Fruit fly (Drosophila melanogaster) whole organism, embryonic: ENCODE measurements around the gene CG10035.

Experiments
- Aef1 ChIP-seq: fragments of 200-800 bp; sonication (Bioruptor generic); IDR thresholded peaks from 3 replicates; pipeline ENCODE4 v1.3.6; 2022; ENCODE audit warnings: missing biosample characterization, missing genetic modification characterization
- CG10321 ChIP-seq: fragments of 200-800 bp; sonication (Bioruptor generic); IDR thresholded peaks from 2 replicates; pipeline ENCODE4 v1.3.6; 2022; ENCODE audit warnings: missing biosample characterization, missing genetic modification characterization
- CG10565 ChIP-seq: fragments of 200-800 bp; sonication (Bioruptor generic); optimal IDR thresholded peaks from 3 replicates; lab custom pipeline; 2016; ENCODE audit warnings: missing biosample characterization, mild to moderate bottlenecking, missing genetic modification characterization
- CG11456 ChIP-seq: fragments of 200-800 bp; sonication (Bioruptor generic); IDR thresholded peaks from 3 replicates; pipeline ENCODE4 v1.3.6; 2022; ENCODE audit warnings: missing biosample characterization, missing genetic modification characterization
- CG12104 ChIP-seq: fragments of 200-800 bp; sonication (Bioruptor generic); optimal IDR thresholded peaks from 3 replicates; lab custom pipeline; 2016; ENCODE audit warnings: missing biosample characterization, missing genetic modification characterization
- CG12236 ChIP-seq: fragments of 200-800 bp; sonication (Bioruptor generic); optimal IDR thresholded peaks from 2 replicates; lab custom pipeline; 2016; ENCODE audit warnings: missing biosample characterization, missing genetic modification characterization
- CG12769 ChIP-seq: fragments of 200-800 bp; sonication (Bioruptor generic); optimal IDR thresholded peaks from 2 replicates; lab custom pipeline; 2019; ENCODE audit warnings: missing biosample characterization, mild to moderate bottlenecking, missing genetic modification characterization, moderate library complexity
- CG13123 ChIP-seq: fragments of 200-800 bp; sonication (Bioruptor generic); optimal IDR thresholded peaks from 2 replicates; lab custom pipeline; 2016; ENCODE audit warnings: missing biosample characterization, missing genetic modification characterization
- CG13775 ChIP-seq: fragments of 200-800 bp; sonication (Bioruptor generic); optimal IDR thresholded peaks from 3 replicates; lab custom pipeline; 2017; ENCODE audit warnings: missing biosample characterization, mild to moderate bottlenecking, missing genetic modification characterization
- CG1529 ChIP-seq: fragments of 200-800 bp; sonication (Bioruptor generic); optimal IDR thresholded peaks from 3 replicates; lab custom pipeline; 2018; ENCODE audit warnings: missing biosample characterization, missing genetic modification characterization
- CG1603 ChIP-seq: fragments of 200-800 bp; sonication (Bioruptor generic); optimal IDR thresholded peaks from 2 replicates; lab custom pipeline; 2019; ENCODE audit warnings: missing biosample characterization, mild to moderate bottlenecking, missing genetic modification characterization, moderate library complexity
- CG17359 ChIP-seq: fragments of 200-800 bp; sonication (Bioruptor generic); optimal IDR thresholded peaks from 3 replicates; lab custom pipeline; 2018; ENCODE audit warnings: missing biosample characterization, mild to moderate bottlenecking, missing genetic modification characterization, moderate library complexity
- CG17385 ChIP-seq: fragments of 200-800 bp; sonication (Bioruptor generic); optimal IDR thresholded peaks from 3 replicates; lab custom pipeline; 2018; ENCODE audit warnings: missing biosample characterization, mild to moderate bottlenecking, missing genetic modification characterization
- CG1792 ChIP-seq: fragments of 200-800 bp; sonication (Bioruptor generic); optimal IDR thresholded peaks from 2 replicates; lab custom pipeline; 2016; ENCODE audit warnings: missing biosample characterization, missing genetic modification characterization
- CG18476 ChIP-seq: fragments of 200-800 bp; sonication (Bioruptor generic); optimal IDR thresholded peaks from 2 replicates; lab custom pipeline; 2016; ENCODE audit warnings: missing biosample characterization, mild to moderate bottlenecking, missing genetic modification characterization
- CG18599 ChIP-seq: fragments of 200-800 bp; sonication (Bioruptor generic); optimal IDR thresholded peaks from 3 replicates; lab custom pipeline; 2017; ENCODE audit warnings: missing biosample characterization, missing genetic modification characterization, mild to moderate bottlenecking, moderate library complexity, missing genetic modification reagents
- CG18619 ChIP-seq: fragments of 200-800 bp; sonication (Bioruptor generic); optimal IDR thresholded peaks from 3 replicates; lab custom pipeline; 2017; ENCODE audit warnings: missing biosample characterization, mild to moderate bottlenecking, missing genetic modification characterization
- CG2875 ChIP-seq: fragments of 200-800 bp; sonication (Bioruptor generic); optimal IDR thresholded peaks from 2 replicates; lab custom pipeline; 2017; ENCODE audit warnings: missing biosample characterization, mild to moderate bottlenecking, missing genetic modification characterization, missing genetic modification reagents
- CG3163 ChIP-seq: fragments of 200-800 bp; sonication (Bioruptor generic); optimal IDR thresholded peaks from 3 replicates; lab custom pipeline; 2016; ENCODE audit warnings: missing biosample characterization, missing genetic modification characterization
- CG3281 ChIP-seq: fragments of 200-800 bp; sonication (Bioruptor generic); optimal IDR thresholded peaks from 3 replicates; lab custom pipeline; 2017; ENCODE audit warnings: missing biosample characterization, mild to moderate bottlenecking, missing genetic modification characterization
- CG3838 ChIP-seq: fragments of 200-800 bp; sonication (Bioruptor generic); optimal IDR thresholded peaks from 3 replicates; lab custom pipeline; 2016; ENCODE audit warnings: missing biosample characterization, missing genetic modification characterization
- CG6175 ChIP-seq: fragments of 200-800 bp; sonication (Bioruptor generic); IDR thresholded peaks from 3 replicates; pipeline ENCODE4 v1.3.6; 2022; ENCODE audit warnings: missing biosample characterization, missing genetic modification characterization
- CG6765 ChIP-seq: fragments of 200-800 bp; sonication (Bioruptor generic); optimal IDR thresholded peaks from 3 replicates; lab custom pipeline; 2017; ENCODE audit warnings: missing biosample characterization, mild to moderate bottlenecking, missing genetic modification characterization
- CG6854 ChIP-seq: fragments of 200-800 bp; sonication (Bioruptor generic); optimal IDR thresholded peaks from 3 replicates; lab custom pipeline; 2017; ENCODE audit warnings: missing biosample characterization, mild to moderate bottlenecking, missing genetic modification characterization
- CG7786 ChIP-seq: fragments of 200-800 bp; sonication (Bioruptor generic); optimal IDR thresholded peaks from 2 replicates; lab custom pipeline; 2016; ENCODE audit warnings: missing biosample characterization, missing genetic modification characterization
- Dref ChIP-seq: fragments of 200-800 bp; sonication (Bioruptor generic); IDR thresholded peaks from 2 replicates; pipeline ENCODE4 v1.3.6; 2022; ENCODE audit warnings: missing biosample characterization, missing genetic modification characterization
- Fer1 ChIP-seq: fragments of 200-800 bp; sonication (Bioruptor generic); optimal IDR thresholded peaks from 2 replicates; lab custom pipeline; 2017; ENCODE audit warnings: missing biosample characterization, mild to moderate bottlenecking, missing genetic modification characterization
- Hey ChIP-seq: fragments of 200-800 bp; sonication (Bioruptor generic); optimal IDR thresholded peaks from 3 replicates; lab custom pipeline; 2018; ENCODE audit warnings: missing biosample characterization, mild to moderate bottlenecking, missing genetic modification characterization
- Lhr ChIP-seq: fragments of 200-800 bp; sonication (Bioruptor generic); optimal IDR thresholded peaks from 3 replicates; lab custom pipeline; 2017; ENCODE audit warnings: mild to moderate bottlenecking, missing biosample characterization, missing genetic modification reagents, missing genetic modification characterization
- NC2α ChIP-seq: fragments of 200-800 bp; sonication (Bioruptor generic); optimal IDR thresholded peaks from 2 replicates; lab custom pipeline; 2016; ENCODE audit warnings: missing biosample characterization, missing genetic modification characterization
- NfI ChIP-seq: fragments of 200-800 bp; sonication (Bioruptor generic); optimal IDR thresholded peaks from 3 replicates; lab custom pipeline; 2018; ENCODE audit warnings: missing biosample characterization, mild to moderate bottlenecking, missing genetic modification characterization, moderate library complexity
- Rx ChIP-seq: fragments of 200-800 bp; sonication (Bioruptor generic); IDR thresholded peaks from 2 replicates; pipeline ENCODE4 v1.3.6; 2022; ENCODE audit warnings: missing biosample characterization, missing genetic modification characterization
- Usf ChIP-seq: fragments of 200-800 bp; sonication (Bioruptor generic); optimal IDR thresholded peaks from 2 replicates; lab custom pipeline; 2017; ENCODE audit warnings: missing genotype, missing biosample characterization, missing genetic modification characterization
- ab ChIP-seq: fragments of 200-800 bp; sonication (Bioruptor generic); optimal IDR thresholded peaks from 2 replicates; lab custom pipeline; 2016; ENCODE audit warnings: missing biosample characterization, missing genetic modification characterization
- cwo ChIP-seq: fragments of 200-800 bp; sonication (Bioruptor generic); optimal IDR thresholded peaks from 3 replicates; lab custom pipeline; 2017; ENCODE audit warnings: missing biosample characterization, missing genetic modification characterization, mild to moderate bottlenecking, moderate library complexity, missing genetic modification reagents
- ewg ChIP-seq: fragments of 200-800 bp; sonication (Bioruptor generic); optimal IDR thresholded peaks from 3 replicates; lab custom pipeline; 2017; ENCODE audit warnings: mild to moderate bottlenecking, missing biosample characterization, missing genetic modification reagents, missing genetic modification characterization
- gfzf ChIP-seq: fragments of 200-800 bp; sonication (Bioruptor generic); optimal IDR thresholded peaks from 2 replicates; lab custom pipeline; 2016; ENCODE audit warnings: missing biosample characterization, mild to moderate bottlenecking, missing genetic modification characterization, moderate library complexity
- ken ChIP-seq: fragments of 200-800 bp; sonication (Bioruptor generic); IDR thresholded peaks from 3 replicates; pipeline ENCODE4 v1.3.6; 2022; ENCODE audit warnings: missing biosample characterization, missing genetic modification characterization
- nerfin-1 ChIP-seq: fragments of 200-800 bp; sonication (Bioruptor generic); optimal IDR thresholded peaks from 3 replicates; lab custom pipeline; 2019; ENCODE audit warnings: missing biosample characterization, mild to moderate bottlenecking, missing genetic modification characterization, moderate library complexity
- odd ChIP-seq: fragments of 200-800 bp; sonication (Bioruptor generic); optimal IDR thresholded peaks from 2 replicates; lab custom pipeline; 2017; ENCODE audit warnings: missing biosample characterization, mild to moderate bottlenecking, missing genetic modification characterization
- p53 ChIP-seq: fragments of 200-800 bp; sonication (Bioruptor generic); optimal IDR thresholded peaks from 2 replicates; lab custom pipeline; 2016; ENCODE audit warnings: missing biosample characterization, missing genetic modification characterization
- pzg ChIP-seq: fragments of 200-800 bp; sonication (Bioruptor generic); optimal IDR thresholded peaks from 3 replicates; lab custom pipeline; 2018; ENCODE audit warnings: missing biosample characterization, mild to moderate bottlenecking, missing genetic modification characterization, moderate library complexity
- sd ChIP-seq: fragments of 200-800 bp; sonication (Bioruptor generic); optimal IDR thresholded peaks from 3 replicates; lab custom pipeline; 2018; ENCODE audit warnings: missing biosample characterization, mild to moderate bottlenecking, missing genetic modification characterization, moderate library complexity
- sima ChIP-seq: fragments of 200-800 bp; sonication (Bioruptor generic); optimal IDR thresholded peaks from 2 replicates; lab custom pipeline; 2016; ENCODE audit warnings: missing biosample characterization, missing genetic modification characterization
- stc ChIP-seq: fragments of 200-800 bp; sonication (Bioruptor generic); IDR thresholded peaks from 2 replicates; pipeline ENCODE4 v1.3.6; 2022; ENCODE audit warnings: missing biosample characterization, missing genetic modification characterization
- stwl ChIP-seq: fragments of 200-800 bp; sonication (Bioruptor generic); optimal IDR thresholded peaks from 3 replicates; lab custom pipeline; 2018; ENCODE audit warnings: missing biosample characterization, mild to moderate bottlenecking, missing genetic modification characterization, moderate library complexity
- tna ChIP-seq: fragments of 200-800 bp; sonication (Bioruptor generic); IDR thresholded peaks from 2 replicates; pipeline ENCODE4 v1.3.6; 2022; ENCODE audit warnings: missing biosample characterization, missing genetic modification characterization; ENCODE audit not compliant: partially characterized antibody
- trh ChIP-seq: fragments of 200-800 bp; sonication (Bioruptor generic); optimal IDR thresholded peaks from 2 replicates; lab custom pipeline; 2016; ENCODE audit warnings: missing biosample characterization, missing genetic modification characterization
- vnd ChIP-seq: fragments of 200-800 bp; sonication (Bioruptor generic); IDR thresholded peaks from 3 replicates; pipeline ENCODE4 v1.3.6; 2022; ENCODE audit warnings: missing biosample characterization, missing genetic modification characterization; ENCODE audit not compliant: partially characterized antibody
- zen2 ChIP-seq: fragments of 200-800 bp; sonication (Bioruptor generic); IDR thresholded peaks from 3 replicates; pipeline ENCODE4 v1.3.6; 2022; ENCODE audit warnings: missing biosample characterization, missing genetic modification characterization; ENCODE audit not compliant: partially characterized antibody

The CG10035 gene

DNA sequence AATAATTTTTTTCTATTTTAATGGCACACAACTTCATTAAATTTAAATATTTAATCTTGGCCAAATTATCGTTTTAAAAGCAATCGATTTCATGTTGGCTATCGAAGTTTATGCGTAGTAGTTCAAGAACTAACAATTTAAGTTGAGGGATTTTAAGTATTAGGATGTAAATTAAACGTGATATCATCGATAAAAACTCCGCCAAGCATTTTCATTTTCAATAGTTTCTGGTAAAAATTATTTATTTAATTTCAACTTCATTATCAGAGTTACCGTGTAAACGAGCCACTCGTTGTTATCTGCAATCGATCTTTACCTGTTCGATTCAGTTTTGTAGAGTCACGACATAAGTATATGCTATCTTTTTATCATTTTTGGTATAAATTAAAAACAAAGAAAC lies 20.4 kb upstream of the CG10035 start (continued):
- TF ChIP-seq CG18619 (GFP tag; lab: Kevin White, UChicago): peak; percentile 94
- TF ChIP-seq ken (GFP tag; lab: Robert Waterston, UW): peak; percentile 96
- peak; percentile 97 for TF ChIP-seq NfI
- TF ChIP-seq CG18599 (GFP tag; lab: Kevin White, UChicago): peak; percentile 99
- peak; percentile 93 for TF ChIP-seq Usf (GFP tag; lab: Kevin White, UChicago)
- peak; percentile 98 for TF ChIP-seq nerfin-1
- peak; percentile 90 for TF ChIP-seq ewg (GFP tag; lab: Kevin White, UChicago)
- TF ChIP-seq sima: peak; percentile 91
- peak; percentile 93; the same call in 2 of the 3 replicates for TF ChIP-seq CG11456
- TF ChIP-seq CG1792 (GFP tag; lab: Kevin White, UChicago): peak; percentile 97
- no peak for TF ChIP-seq vnd
- TF ChIP-seq CG3281 (GFP tag; lab: Kevin White, UChicago): peak; percentile 97
- peak; percentile 96 for TF ChIP-seq odd (GFP tag; lab: Kevin White, UChicago)
- TF ChIP-seq NC2α (GFP tag; lab: Kevin White, UChicago): peak; percentile 91
- TF ChIP-seq CG13123 (GFP tag; lab: Kevin White, UChicago): peak; percentile 84
- peak; percentile 99 for TF ChIP-seq stwl (tag; lab: Kevin White, UChicago)
- peak; percentile 92 for TF ChIP-seq Lhr (GFP tag; lab: Kevin White, UChicago)
- peak; percentile 23 for TF ChIP-seq gfzf
- 0 out of 3 replicates have a peak, but pooled peaks have one; percentile 17 for TF ChIP-seq zen2 (GFP tag; lab: Robert Waterston, UW)
- peak; percentile 99 for TF ChIP-seq CG6765 (GFP tag; lab: Kevin White, UChicago)
- peak; percentile 89 for TF ChIP-seq CG7786 (GFP tag; lab: Kevin White, UChicago)
- TF ChIP-seq cwo (GFP tag; lab: Kevin White, UChicago): peak; percentile 94
- peak; percentile 98 for TF ChIP-seq CG12104 (GFP tag; lab: Kevin White, UChicago)
- peak; percentile 98 for TF ChIP-seq CG12769
- peak; percentile 46 for TF ChIP-seq pzg (GFP tag; lab: Kevin White, UChicago)
- TF ChIP-seq CG18476 (GFP tag; lab: Kevin White, UChicago): peak; percentile 100
- TF ChIP-seq Hey (tag; lab: Kevin White, UChicago): peak; percentile 86
- peak; percentile 97 for TF ChIP-seq stc (GFP tag; lab: Robert Waterston, UW)
- peak; percentile 96 for TF ChIP-seq CG17385
- TF ChIP-seq CG10321 (GFP tag; lab: Robert Waterston, UW): peak; percentile 81
- TF ChIP-seq Dref (GFP tag; lab: Robert Waterston, UW): peak; percentile 52
- peak; percentile 91 for TF ChIP-seq trh (GFP tag; lab: Kevin White, UChicago)
- peak; percentile 80 for TF ChIP-seq p53 (GFP tag; lab: Kevin White, UChicago)
- TF ChIP-seq CG10565: peak; percentile 98
- TF ChIP-seq sd (tag; lab: Kevin White, UChicago): peak; percentile 88
- TF ChIP-seq CG6854 (GFP tag; lab: Kevin White, UChicago): peak; percentile 98
- TF ChIP-seq CG3163 (GFP tag; lab: Kevin White, UChicago): peak; percentile 75
- peak; percentile 98 for TF ChIP-seq Fer1 (GFP tag; lab: Kevin White, UChicago)
- no peak for TF ChIP-seq tna (GFP tag; lab: Robert Waterston, UW)
- TF ChIP-seq CG12236 (GFP tag; lab: Kevin White, UChicago): peak; percentile 91
- peak; percentile 95 for TF ChIP-seq Aef1 (GFP tag; lab: Robert Waterston, UW)
- TF ChIP-seq CG6175 (GFP tag; lab: Robert Waterston, UW): peak; percentile 75; the same call in 2 of the 3 replicates
- peak; percentile 73 for TF ChIP-seq ab (GFP tag; lab: Kevin White, UChicago)
- TF ChIP-seq Rx (GFP tag; lab: Robert Waterston, UW): peak; percentile 94
- peak; percentile 94 for TF ChIP-seq CG2875 (GFP tag; lab: Kevin White, UChicago)
- peak; percentile 96 for TF ChIP-seq CG13775
- peak; percentile 96 for TF ChIP-seq CG1529 (GFP tag; lab: Kevin White, UChicago)
- TF ChIP-seq CG17359 (tag; lab: Kevin White, UChicago): peak; percentile 98
- peak; percentile 90 for TF ChIP-seq CG3838 (GFP tag; lab: Kevin White, UChicago)
- TF ChIP-seq CG1603 (tag; lab: Kevin White, UChicago): peak; percentile 97
